Fruit fly (Drosophila melanogaster) S2 (cell line): ENCODE results near the gene CG32445.

Source experiments
- CG8478 ChIP-seq: fragments of >200 bp; optimal IDR thresholded peaks from 2 replicates; lab custom pipeline; 2018
- CTCF ChIP-seq, 2 experiments: fragments of >200 bp; optimal IDR thresholded peaks; 2 replicates each; lab custom pipeline; 2018

DNA sequence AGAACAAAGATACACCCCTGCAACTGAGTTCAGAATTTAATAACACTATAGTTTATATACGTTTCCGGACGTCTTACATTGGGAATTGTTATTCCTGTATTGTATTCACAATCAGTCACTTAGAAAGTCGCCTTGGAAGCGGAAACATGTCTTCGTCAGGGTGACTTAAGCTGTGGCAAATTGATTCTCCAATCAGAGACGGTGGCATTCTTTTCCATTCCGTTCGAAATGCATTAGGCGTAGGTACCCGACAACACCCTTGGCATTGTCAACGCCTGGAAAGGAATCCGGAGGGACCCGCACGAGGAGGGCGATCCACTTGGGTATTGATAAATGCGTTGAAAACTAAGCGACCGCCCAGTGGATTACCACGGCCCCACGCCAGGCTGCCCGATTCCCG lies 44.8 kb downstream of the CG32445 start, which contains the start of gene Sfp78E:
- TF ChIP-seq CG8478 (lab: Kevin White, UChicago): no peak
- TF ChIP-seq CTCF (optimal IDR thresholded peaks at IDR 0.05; lab: Kevin White, UChicago): no peak
